Fruit fly (Drosophila melanogaster): ENCODE measurements around the gene Tusp.

Tusp gene

DNA sequence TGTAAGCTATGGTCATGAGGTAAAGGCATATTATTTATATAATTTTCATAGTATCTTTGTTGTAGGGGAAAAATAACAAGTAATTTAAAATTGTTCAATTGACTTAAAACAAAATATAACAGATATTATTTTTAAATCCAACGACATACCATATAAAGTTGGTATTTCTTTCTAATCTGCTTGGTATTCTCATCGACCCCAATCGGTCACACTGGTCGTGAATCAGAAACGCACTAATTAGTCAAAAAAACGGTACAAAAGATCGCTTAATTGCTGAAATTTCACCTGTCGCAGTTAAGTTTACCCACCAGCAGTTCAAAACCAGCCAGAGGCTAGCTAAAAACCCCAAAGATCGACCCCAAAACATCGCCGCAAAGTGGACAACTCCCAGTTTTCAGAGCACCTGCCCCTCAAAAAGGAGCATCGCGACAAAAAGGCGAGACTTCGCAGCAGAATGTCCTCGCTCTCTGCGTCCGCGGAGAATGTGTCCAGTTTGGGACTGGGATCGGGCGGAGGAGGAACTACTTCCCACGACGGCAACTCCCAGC is 25.0 kb upstream of the Tusp start, which contains the start of gene pins:
Gene pins (plus strand): TSS at position 207 of the 548 bp plus-strand sequence.
- no peak for TF ChIP-seq Sin3A (optimal IDR thresholded peaks at IDR 0.05)
- TF ChIP-seq ttk (optimal IDR thresholded peaks at IDR 0.05): no peak
- no peak for TF ChIP-seq psq (optimal IDR thresholded peaks at IDR 0.05)
- TF ChIP-seq h (optimal IDR thresholded peaks at IDR 0.05): no peak
- no peak for TF ChIP-seq insv (optimal IDR thresholded peaks at IDR 0.05)
- no peak for TF ChIP-seq Myc (optimal IDR thresholded peaks at IDR 0.05)

DNA sequence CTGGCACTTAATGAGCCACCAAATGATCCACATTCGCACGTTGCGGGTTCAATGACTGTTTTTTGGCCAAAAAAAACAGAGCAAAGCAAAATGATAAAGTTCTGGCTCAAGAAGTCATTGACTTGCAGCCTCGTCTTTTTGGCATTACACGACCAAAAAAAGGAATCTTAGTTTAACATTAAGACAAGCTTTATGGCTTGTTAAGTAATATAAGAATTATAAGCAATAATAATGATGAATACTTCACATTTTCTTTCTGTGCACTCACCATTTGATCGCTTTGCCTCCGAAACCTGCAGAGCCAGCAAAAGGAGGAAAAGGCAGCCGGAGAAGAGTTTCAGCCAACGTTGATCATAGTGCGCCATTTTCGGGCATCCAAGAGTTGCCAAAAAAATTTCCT is 14.5 kb upstream of the Tusp start:
- TF ChIP-seq ttk (optimal IDR thresholded peaks at IDR 0.05) (no peak), Myc (optimal IDR thresholded peaks at IDR 0.05) (no peak), psq (optimal IDR thresholded peaks at IDR 0.05) (no peak), insv (optimal IDR thresholded peaks at IDR 0.05) (no peak), Sin3A (optimal IDR thresholded peaks at IDR 0.05) (no peak)

DNA sequence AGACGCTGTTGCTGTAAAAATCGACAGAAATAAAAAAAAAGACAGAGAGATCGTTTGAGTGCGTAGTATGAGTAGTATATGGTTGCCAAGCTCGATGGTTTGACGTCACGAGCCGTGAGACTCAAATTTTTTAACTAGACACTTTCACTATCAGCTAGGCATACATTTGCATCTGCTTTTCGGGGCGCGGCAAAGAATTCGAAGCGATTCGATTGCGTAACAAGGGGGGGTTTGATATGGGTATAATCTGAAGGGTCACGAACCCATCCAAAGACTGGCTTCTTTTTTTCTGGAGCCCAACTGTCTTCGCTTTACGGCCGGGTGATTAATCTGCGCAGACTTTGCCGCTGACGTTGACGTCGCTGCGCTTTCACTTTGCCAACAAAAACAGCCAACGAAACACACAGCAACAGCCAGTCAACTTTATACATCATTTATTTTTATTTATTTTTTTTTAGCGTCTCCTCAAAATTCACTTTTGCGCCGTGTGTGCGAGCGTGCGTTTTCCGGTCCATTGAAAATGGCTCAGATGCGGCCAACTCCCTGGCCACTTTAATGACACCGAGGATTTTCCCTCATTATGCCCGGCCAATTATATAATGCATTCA is 14.0 kb upstream of the Tusp start:
- TF ChIP-seq Myc (optimal IDR thresholded peaks at IDR 0.05): no peak
- TF ChIP-seq insv (optimal IDR thresholded peaks at IDR 0.05): no peak
- no peak for TF ChIP-seq psq (optimal IDR thresholded peaks at IDR 0.05)
- TF ChIP-seq h (optimal IDR thresholded peaks at IDR 0.05): no peak
- no peak for TF ChIP-seq Sin3A (optimal IDR thresholded peaks at IDR 0.05)

- TF ChIP-seq Sin3A (optimal IDR thresholded peaks at IDR 0.05) (no peak), Myc (optimal IDR thresholded peaks at IDR 0.05) (no peak), insv (optimal IDR thresholded peaks at IDR 0.05) (no peak), ttk (optimal IDR thresholded peaks at IDR 0.05) (no peak), psq (optimal IDR thresholded peaks at IDR 0.05) (no peak), h (optimal IDR thresholded peaks at IDR 0.05) (no peak)
Observed at dm6 chr3R:27595979-27596378, 11.7 kb upstream of the Tusp start, which contains the start of gene CG5639. CG5639 (minus strand) TSS chr3R:27596130.

DNA sequence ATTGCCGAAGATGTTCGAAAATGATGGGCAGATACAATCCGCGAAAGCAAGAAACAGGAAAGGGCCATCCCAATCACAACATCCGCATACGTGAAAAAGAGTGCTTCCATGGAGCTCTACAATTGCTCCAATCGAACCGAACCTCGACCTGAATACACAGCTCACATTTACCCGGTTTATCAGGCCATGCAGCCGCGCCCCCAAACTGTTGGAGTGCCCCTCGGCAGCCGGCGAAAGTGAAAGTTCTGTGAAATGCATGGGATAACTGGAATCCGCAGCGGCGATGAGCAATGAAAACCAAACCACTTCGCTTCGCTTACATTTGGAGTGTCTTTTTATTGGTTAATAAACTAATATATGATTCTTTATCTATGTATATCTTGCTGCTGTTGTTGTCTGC is 10.4 kb upstream of the Tusp start:
- TF ChIP-seq Myc (optimal IDR thresholded peaks at IDR 0.05): no peak
- no peak for TF ChIP-seq h (optimal IDR thresholded peaks at IDR 0.05)
- no peak for TF ChIP-seq psq (optimal IDR thresholded peaks at IDR 0.05)

DNA sequence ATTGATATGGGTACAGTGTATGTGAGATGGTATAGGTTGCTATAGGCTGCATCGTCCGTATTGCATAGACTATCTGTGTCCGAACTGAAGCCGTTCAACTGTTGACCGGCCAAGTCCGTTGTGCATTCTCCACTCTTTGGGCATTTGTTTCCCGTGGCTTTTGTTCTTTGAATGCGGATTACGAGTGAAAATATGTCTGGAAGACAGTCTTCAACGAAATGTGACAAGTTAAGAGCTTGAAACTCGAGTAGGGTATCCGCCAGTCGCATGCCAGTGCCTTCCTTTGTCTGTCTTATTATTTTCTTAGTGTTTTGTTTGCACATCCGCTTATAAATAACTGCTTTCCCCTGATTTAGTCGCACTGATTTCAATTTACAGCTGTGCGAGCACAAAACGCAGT is 4.0 kb upstream of the Tusp start:
- TF ChIP-seq ttk (optimal IDR thresholded peaks at IDR 0.05) (no peak), insv (optimal IDR thresholded peaks at IDR 0.05) (no peak), psq (optimal IDR thresholded peaks at IDR 0.05) (no peak), Myc (optimal IDR thresholded peaks at IDR 0.05) (no peak), Sin3A (optimal IDR thresholded peaks at IDR 0.05) (no peak)

DNA sequence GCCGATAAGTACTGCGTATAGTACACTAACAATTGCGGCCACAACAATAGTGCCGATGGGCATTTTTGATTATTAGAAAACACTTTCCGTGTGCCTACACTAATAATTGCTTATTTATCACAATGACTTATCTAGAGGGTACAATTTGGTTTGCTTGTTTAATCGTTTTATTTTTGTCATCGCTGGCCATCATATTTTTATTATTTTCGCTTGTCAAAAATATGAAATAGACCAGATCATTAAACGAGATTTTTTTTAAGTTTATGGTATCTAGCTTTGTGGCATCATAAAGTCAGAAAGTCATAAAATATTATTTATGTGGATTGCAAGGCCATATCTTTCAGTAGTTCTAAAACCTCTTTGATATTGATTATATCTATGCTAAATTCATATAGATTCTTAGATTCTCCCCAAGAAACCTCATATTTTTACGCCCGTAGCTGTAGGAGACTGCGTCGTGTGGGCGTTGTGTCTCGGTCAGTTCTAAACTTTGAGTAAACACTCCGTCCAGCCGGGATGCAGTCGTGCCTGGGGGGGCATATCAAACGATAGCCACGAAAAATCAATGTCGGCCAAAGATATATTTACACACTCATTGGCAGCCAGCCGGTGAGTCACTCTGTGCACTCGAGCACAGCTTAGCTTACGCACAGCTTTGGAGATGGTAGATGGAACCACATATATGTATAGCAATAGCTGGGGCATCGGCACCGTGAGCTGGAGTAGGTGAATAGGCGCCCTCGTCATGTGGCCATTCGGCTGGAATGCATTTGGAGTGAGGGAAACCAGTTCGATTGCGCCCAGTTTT is 2.8 kb upstream of the Tusp start:
- TF ChIP-seq Myc (optimal IDR thresholded peaks at IDR 0.05) (no peak), Sin3A (optimal IDR thresholded peaks at IDR 0.05) (no peak), psq (optimal IDR thresholded peaks at IDR 0.05) (no peak), h (optimal IDR thresholded peaks at IDR 0.05) (no peak), insv (optimal IDR thresholded peaks at IDR 0.05) (no peak), ttk (optimal IDR thresholded peaks at IDR 0.05) (no peak)

dm6 chr3R:27605534-27606250 is 2.0 kb upstream of the Tusp start:
- TF ChIP-seq psq (optimal IDR thresholded peaks at IDR 0.05) (no peak), h (optimal IDR thresholded peaks at IDR 0.05) (no peak), Sin3A (optimal IDR thresholded peaks at IDR 0.05) (no peak), Myc (optimal IDR thresholded peaks at IDR 0.05) (no peak), ttk (optimal IDR thresholded peaks at IDR 0.05) (no peak), insv (optimal IDR thresholded peaks at IDR 0.05) (no peak)

DNA sequence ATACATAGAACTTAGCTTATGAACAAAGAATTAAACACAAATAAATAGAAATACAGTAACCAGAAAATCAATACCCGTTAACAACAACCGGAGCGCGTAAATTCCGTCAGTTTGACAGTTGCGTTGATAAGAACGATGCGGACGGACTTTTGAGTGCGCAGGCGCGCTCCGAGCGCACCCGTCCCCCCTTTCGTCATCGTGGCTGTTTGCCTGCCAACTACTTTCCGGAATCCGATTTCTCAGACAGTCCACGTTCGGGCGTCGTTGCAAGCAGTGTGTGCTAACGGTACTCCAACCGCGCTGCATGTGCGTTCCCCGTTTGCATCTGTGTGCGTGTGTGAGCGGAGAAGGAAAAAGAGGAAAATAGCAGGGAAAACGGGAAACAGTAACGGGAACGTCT is 321 bp downstream of the Tusp start:
- TF ChIP-seq Myc (optimal IDR thresholded peaks at IDR 0.05): no peak
- no peak for TF ChIP-seq ttk (optimal IDR thresholded peaks at IDR 0.05)
- TF ChIP-seq insv (optimal IDR thresholded peaks at IDR 0.05): no peak
- TF ChIP-seq psq (optimal IDR thresholded peaks at IDR 0.05): no peak
- TF ChIP-seq Sin3A (optimal IDR thresholded peaks at IDR 0.05): no peak
- TF ChIP-seq h (optimal IDR thresholded peaks at IDR 0.05): no peak

dm6 chr3R:27608536-27608935 is 857 bp downstream of the Tusp start:
- TF ChIP-seq h (optimal IDR thresholded peaks at IDR 0.05): no peak
- TF ChIP-seq Sin3A (optimal IDR thresholded peaks at IDR 0.05): no peak
- no peak for TF ChIP-seq ttk (optimal IDR thresholded peaks at IDR 0.05)

DNA sequence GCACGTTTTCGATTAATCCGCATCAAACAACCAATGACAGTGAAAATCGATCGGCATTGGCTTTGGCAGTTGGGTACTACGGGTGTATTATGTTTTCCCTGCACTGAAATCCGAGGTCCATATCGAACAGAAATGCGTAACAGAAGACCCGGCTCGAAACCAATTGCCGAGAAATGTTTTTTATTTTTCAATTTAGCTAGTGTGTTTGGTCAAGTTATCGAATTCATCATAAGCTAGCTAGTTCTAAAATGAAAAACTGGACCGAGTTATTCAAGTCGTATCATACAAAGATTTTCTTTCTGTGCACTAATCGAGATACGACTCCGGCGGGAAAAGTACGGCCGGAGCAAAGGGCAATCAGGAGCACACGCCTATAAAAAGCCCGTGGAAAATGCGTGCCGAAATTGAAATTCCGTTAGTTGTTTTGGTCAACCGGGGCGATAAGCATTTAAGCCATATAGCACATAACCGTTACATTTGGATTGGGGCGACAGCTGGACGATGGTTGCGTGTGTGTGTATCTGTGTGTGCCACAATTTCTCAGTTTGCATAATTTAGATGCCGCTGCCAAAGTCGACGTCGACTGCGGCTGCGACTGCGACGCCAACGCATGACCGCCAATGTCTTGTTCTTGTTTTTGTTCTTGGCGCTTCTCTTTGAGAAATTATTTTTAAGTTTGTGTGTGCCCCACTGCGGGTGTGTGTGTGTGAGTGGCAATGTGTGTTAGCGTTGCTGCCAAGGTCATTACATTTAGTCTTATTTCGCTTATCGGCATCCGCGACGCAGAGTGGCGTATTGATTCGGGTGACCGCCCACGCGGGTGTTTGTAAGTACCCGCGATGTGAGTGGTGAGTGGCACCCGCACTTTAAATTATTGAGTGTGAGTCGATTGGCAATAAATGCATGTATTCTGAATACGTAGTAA is 1.7 kb downstream of the Tusp start:
- TF ChIP-seq h (optimal IDR thresholded peaks at IDR 0.05): no peak
